Fruit fly (Drosophila melanogaster) S2 (cell line): ENCODE data around the gene FucT6.

ENCODE experiments used
- CG8478 ChIP-seq: fragments of >200 bp; optimal IDR thresholded peaks from 2 replicates; lab custom pipeline; 2018
- CTCF ChIP-seq, 2 experiments: fragments of >200 bp; optimal IDR thresholded peaks; 2 replicates each; lab custom pipeline; 2018

DNA sequence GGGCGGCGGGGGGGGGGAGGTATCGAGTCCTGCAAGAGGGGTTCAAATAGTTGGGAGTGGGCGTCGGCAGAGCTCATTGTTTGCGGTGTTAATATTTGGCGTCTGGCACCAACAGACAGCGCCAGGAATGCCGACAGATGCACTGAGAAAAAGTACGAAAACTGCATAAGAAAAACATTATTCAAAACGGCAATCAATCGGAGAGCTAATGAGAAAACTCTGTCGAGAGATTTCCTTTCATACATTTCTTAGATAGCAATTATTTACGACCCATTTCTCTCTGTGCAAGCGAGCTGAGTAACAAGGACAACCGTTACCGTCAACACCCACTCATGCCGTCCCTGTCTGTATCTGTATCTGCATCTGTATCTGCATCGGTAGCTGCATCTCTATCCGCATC lies 45.7 kb downstream of the FucT6 start:
- TF ChIP-seq CTCF (optimal IDR thresholded peaks at IDR 0.05; lab: Kevin White, UChicago) (no peak), CG8478 (lab: Kevin White, UChicago) (no peak)
